Fruit fly (Drosophila melanogaster) whole organism, embryonic: Measurements from ENCODE around the gene Kal1.
A peak's percentile ranks its signal among the peaks of the same experiment; 100 is the strongest.

Experiments used
- Awh ChIP-seq: fragments of 200-800 bp; sonication (Bioruptor generic); IDR thresholded peaks from 2 replicates; pipeline ENCODE4, ENCODE4 v1.3.6; 2022; ENCODE audit warnings: missing biosample characterization, missing genetic modification characterization
- Bteb2 ChIP-seq: fragments of 200-800 bp; sonication (Bioruptor generic); optimal IDR thresholded peaks from 2 replicates; lab custom pipeline; 2016; ENCODE audit warnings: missing biosample characterization, missing genetic modification characterization
- CG10147 ChIP-seq: fragments of 200-800 bp; sonication (Bioruptor generic); optimal IDR thresholded peaks from 2 replicates; lab custom pipeline; 2019; ENCODE audit warnings: missing biosample characterization, mild to moderate bottlenecking, missing genetic modification characterization, moderate library complexity
- CG10366 ChIP-seq: fragments of 200-800 bp; sonication (Bioruptor generic); IDR thresholded peaks from 2 replicates; pipeline ENCODE4 v1.3.6; 2022; ENCODE audit warnings: missing biosample characterization, missing genetic modification characterization
- CG10654 ChIP-seq: fragments of 200-800 bp; sonication (Bioruptor generic); optimal IDR thresholded peaks from 2 replicates; lab custom pipeline; 2016; ENCODE audit warnings: missing biosample characterization, missing genetic modification characterization
- CG10979 ChIP-seq: fragments of 200-800 bp; sonication (Bioruptor generic); optimal IDR thresholded peaks from 2 replicates; lab custom pipeline; 2018; ENCODE audit warnings: missing biosample characterization, mild to moderate bottlenecking, missing genetic modification characterization, moderate library complexity
- CG11093 ChIP-seq: fragments of 200-800 bp; sonication (Bioruptor generic); IDR thresholded peaks from 3 replicates; pipeline ENCODE4 v1.3.6; 2022; ENCODE audit warnings: missing biosample characterization, missing genetic modification characterization
- CG12942 ChIP-seq: fragments of 200-800 bp; sonication (Bioruptor generic); optimal IDR thresholded peaks from 3 replicates; lab custom pipeline; 2016; ENCODE audit warnings: missing biosample characterization, missing genetic modification characterization
- CG17385 ChIP-seq: fragments of 200-800 bp; sonication (Bioruptor generic); optimal IDR thresholded peaks from 3 replicates; lab custom pipeline; 2018; ENCODE audit warnings: missing biosample characterization, mild to moderate bottlenecking, missing genetic modification characterization
- CG2120 ChIP-seq: fragments of 200-800 bp; sonication (Bioruptor generic); optimal IDR thresholded peaks from 3 replicates; lab custom pipeline; 2016; ENCODE audit warnings: missing biosample characterization, missing genetic modification characterization
- CG31365 ChIP-seq: fragments of 200-800 bp; sonication (Bioruptor generic); optimal IDR thresholded peaks from 2 replicates; lab custom pipeline; 2018; ENCODE audit warnings: missing biosample characterization, mild to moderate bottlenecking, missing genetic modification characterization
- CG32772 ChIP-seq: fragments of 200-800 bp; sonication (Bioruptor generic); IDR thresholded peaks from 2 replicates; pipeline ENCODE4 v1.3.6; 2022; ENCODE audit warnings: missing biosample characterization, missing genetic modification characterization
- CG3838 ChIP-seq: fragments of 200-800 bp; sonication (Bioruptor generic); optimal IDR thresholded peaks from 3 replicates; lab custom pipeline; 2016; ENCODE audit warnings: missing biosample characterization, missing genetic modification characterization
- CG4617 ChIP-seq: fragments of 200-800 bp; sonication (Bioruptor generic); optimal IDR thresholded peaks from 3 replicates; lab custom pipeline; 2016; ENCODE audit warnings: missing biosample characterization, missing genetic modification characterization, borderline replicate concordance
- CG5180 ChIP-seq: fragments of 200-800 bp; sonication (Bioruptor generic); optimal IDR thresholded peaks from 3 replicates; lab custom pipeline; 2017; ENCODE audit warnings: missing biosample characterization, missing genetic modification characterization, mild to moderate bottlenecking, moderate library complexity, missing genetic modification reagents
- CG6254 ChIP-seq: fragments of 200-800 bp; sonication (Bioruptor generic); optimal IDR thresholded peaks from 3 replicates; lab custom pipeline; 2017; ENCODE audit warnings: mild to moderate bottlenecking, missing biosample characterization, missing genetic modification reagents, missing genetic modification characterization
- CG8290 ChIP-seq, 3 experiments: fragments of 200-800 bp; sonication (Bioruptor generic); optimal IDR thresholded peaks; 2 replicates each; lab custom pipeline; 2016 to 2019; ENCODE audit warnings: missing biosample characterization in 3 of 3, missing genetic modification characterization in 3 of 3, mild to moderate bottlenecking in 2 of 3, moderate library complexity in 1 of 3
- CG8478 ChIP-seq: fragments of >200 bp; optimal IDR thresholded peaks from 2 replicates; lab custom pipeline; 2018
- CG8765 ChIP-seq: fragments of 200-800 bp; sonication (Bioruptor generic); IDR thresholded peaks from 2 replicates; pipeline ENCODE4 v1.3.6; 2022; ENCODE audit warnings: missing biosample characterization, missing genetic modification characterization
- CG9437 ChIP-seq: fragments of 200-800 bp; sonication (Bioruptor generic); optimal IDR thresholded peaks from 2 replicates; lab custom pipeline; 2018; ENCODE audit warnings: missing biosample characterization, mild to moderate bottlenecking, missing genetic modification characterization
- CG9727 ChIP-seq: fragments of 200-800 bp; sonication (Bioruptor generic); optimal IDR thresholded peaks from 3 replicates; lab custom pipeline; 2017; ENCODE audit warnings: missing biosample characterization, mild to moderate bottlenecking, missing genetic modification characterization
- CoRest ChIP-seq: fragments of 200-800 bp; sonication (Bioruptor generic); optimal IDR thresholded peaks from 3 replicates; lab custom pipeline; 2018; ENCODE audit warnings: missing biosample characterization, mild to moderate bottlenecking, missing genetic modification characterization, moderate library complexity
- CrebB ChIP-seq: fragments of 200-800 bp; sonication (Bioruptor generic); optimal IDR thresholded peaks from 3 replicates; lab custom pipeline; 2018; ENCODE audit warnings: missing biosample characterization, mild to moderate bottlenecking, missing genetic modification characterization
- D19B ChIP-seq: fragments of 200-800 bp; sonication (Bioruptor generic); optimal IDR thresholded peaks from 2 replicates; lab custom pipeline; 2017; ENCODE audit warnings: missing biosample characterization, mild to moderate bottlenecking, missing genetic modification characterization
- Dad ChIP-seq: fragments of 200-800 bp; sonication (Bioruptor generic); optimal IDR thresholded peaks from 3 replicates; lab custom pipeline; 2016; ENCODE audit warnings: missing biosample characterization, missing genetic modification characterization
- Dek ChIP-seq: fragments of 200-800 bp; sonication (Bioruptor generic); optimal IDR thresholded peaks from 3 replicates; lab custom pipeline; 2019; ENCODE audit warnings: missing biosample characterization, mild to moderate bottlenecking, missing genetic modification characterization, moderate library complexity
- Med ChIP-seq: fragments of 200-800 bp; sonication (Bioruptor generic); peaks from one replicate; lab custom pipeline; 2016; ENCODE audit warnings: missing biosample characterization, missing genetic modification characterization, mild to moderate bottlenecking, inconsistent platforms, moderate library complexity
- PHDP ChIP-seq: fragments of 200-800 bp; sonication (Bioruptor generic); optimal IDR thresholded peaks from 3 replicates; lab custom pipeline; 2018; ENCODE audit warnings: missing biosample characterization, mild to moderate bottlenecking, missing genetic modification characterization, moderate library complexity
- Pdp1 ChIP-seq, 2 experiments: fragments of 200-800 bp; sonication (Bioruptor generic); optimal IDR thresholded peaks; 3 replicates each; lab custom pipeline; 2016; ENCODE audit warnings: missing biosample characterization in 2 of 2, missing genetic modification characterization in 2 of 2, mild to moderate bottlenecking in 1 of 2, moderate library complexity in 1 of 2
- Side ChIP-seq: fragments of 200-800 bp; sonication (Bioruptor generic); optimal IDR thresholded peaks from 2 replicates; lab custom pipeline; 2016; ENCODE audit warnings: missing biosample characterization, missing genetic modification characterization
- Spps ChIP-seq: fragments of 200-800 bp; sonication (Bioruptor generic); optimal IDR thresholded peaks from 2 replicates; lab custom pipeline; 2018; ENCODE audit warnings: missing biosample characterization, mild to moderate bottlenecking, missing genetic modification characterization
- Vsx1 ChIP-seq: fragments of 200-800 bp; sonication (Bioruptor generic); optimal IDR thresholded peaks from 2 replicates; lab custom pipeline; 2017; ENCODE audit warnings: missing biosample characterization, mild to moderate bottlenecking, missing genetic modification characterization, missing genetic modification reagents
- Xbp1 ChIP-seq: fragments of 200-800 bp; sonication (Bioruptor generic); optimal IDR thresholded peaks from 3 replicates; lab custom pipeline; 2016; ENCODE audit warnings: missing biosample characterization, mild to moderate bottlenecking, missing genetic modification characterization
- abd-A ChIP-seq: fragments of 200-800 bp; sonication (Bioruptor generic); optimal IDR thresholded peaks from 3 replicates; lab custom pipeline; 2019; ENCODE audit warnings: missing biosample characterization, mild to moderate bottlenecking, missing genetic modification characterization, moderate library complexity
- bsh ChIP-seq, 2 experiments: fragments of 200-800 bp; sonication (Bioruptor generic); optimal IDR thresholded peaks; 2 replicates each; lab custom pipeline; 2017 to 2018; ENCODE audit warnings: mild to moderate bottlenecking in 2 of 2, missing biosample characterization in 2 of 2, missing genetic modification characterization in 2 of 2, moderate library complexity in 1 of 2
- chif ChIP-seq, 2 experiments: fragments of 200-800 bp; sonication (Bioruptor generic); optimal IDR thresholded peaks; 3 replicates each; lab custom pipeline; 2016; ENCODE audit warnings: missing biosample characterization in 2 of 2, missing genetic modification characterization in 2 of 2
- chinmo ChIP-seq: fragments of 200-800 bp; sonication (Bioruptor generic); IDR thresholded peaks from 4 replicates; pipeline ENCODE4 v1.3.6; 2022; ENCODE audit warnings: missing biosample characterization, missing genetic modification characterization; ENCODE audit not compliant: partially characterized antibody
- dmrt11E ChIP-seq: fragments of 200-800 bp; sonication (Bioruptor generic); optimal IDR thresholded peaks from 3 replicates; lab custom pipeline; 2018; ENCODE audit warnings: missing biosample characterization, mild to moderate bottlenecking, missing genetic modification characterization, moderate library complexity
- ems ChIP-seq: fragments of 200-800 bp; sonication (Bioruptor generic); optimal IDR thresholded peaks from 3 replicates; lab custom pipeline; 2016; ENCODE audit warnings: missing biosample characterization, missing genetic modification characterization
- ind ChIP-seq: fragments of 200-800 bp; sonication (Bioruptor generic); optimal IDR thresholded peaks from 3 replicates; lab custom pipeline; 2016; ENCODE audit warnings: missing biosample characterization, missing genetic modification characterization
- klu ChIP-seq: fragments of 200-800 bp; sonication (Bioruptor generic); IDR thresholded peaks from 2 replicates; pipeline ENCODE4 v1.3.6; 2022; ENCODE audit warnings: missing biosample characterization, missing genetic modification characterization
- knrl ChIP-seq: fragments of 200-800 bp; sonication (Bioruptor generic); IDR thresholded peaks from 3 replicates; pipeline ENCODE4 v1.3.6; 2022; ENCODE audit warnings: missing biosample characterization, missing genetic modification characterization; ENCODE audit not compliant: partially characterized antibody
- lab ChIP-seq: fragments of 200-800 bp; sonication (Bioruptor generic); optimal IDR thresholded peaks from 3 replicates; lab custom pipeline; 2017; ENCODE audit warnings: missing biosample characterization, missing genetic modification characterization, mild to moderate bottlenecking, moderate library complexity, missing genetic modification reagents
- org-1 ChIP-seq: fragments of 200-800 bp; sonication (Bioruptor generic); optimal IDR thresholded peaks from 2 replicates; lab custom pipeline; 2017; ENCODE audit warnings: missing biosample characterization, missing genetic modification characterization
- pan ChIP-seq, 4 experiments: fragments of >200 bp in 3 of 4; fragments of 200-800 bp in 1 of 4; sonication (Bioruptor generic) in 1 of 4; optimal IDR thresholded peaks in 3 of 4; IDR thresholded peaks in 1 of 4; 2 replicates each; pipeline versions ENCODE4 v1.3.6 to Lab custom; 2017 to 2022; ENCODE audit warnings: missing biosample characterization in 2 of 4, missing genetic modification characterization in 2 of 4, mixed read lengths in 1 of 4
- tin ChIP-seq: fragments of 200-800 bp; sonication (Bioruptor generic); optimal IDR thresholded peaks from 3 replicates; lab custom pipeline; 2016; ENCODE audit warnings: missing biosample characterization, missing genetic modification characterization
- vfl ChIP-seq: fragments of 200-800 bp; sonication (Bioruptor generic); optimal IDR thresholded peaks from 2 replicates; lab custom pipeline; 2016; ENCODE audit warnings: missing biosample characterization, missing genetic modification characterization
- wor ChIP-seq: fragments of 200-800 bp; sonication (Bioruptor generic); IDR thresholded peaks from 2 replicates; pipeline ENCODE4 v1.3.6; 2022; ENCODE audit warnings: missing biosample characterization, missing genetic modification characterization

The Kal1 gene

dm6 chr3R:24106059-24106631 is 35.0 kb upstream of the Kal1 start (continued):
- TF ChIP-seq vfl (GFP tag; lab: Kevin White, UChicago) (no peak), pan (optimal IDR thresholded peaks at IDR 0.05; lab: Kevin White, UChicago) (no peak), pan (GFP tag; optimal IDR thresholded peaks at IDR 0.05 in 1 of 2, IDR thresholded peaks at IDR 0.05 in 1 of 2) (no peak), CG10654 (GFP tag; lab: Kevin White, UChicago) (peak; percentile 11), bsh (GFP tag; optimal IDR thresholded peaks at IDR 0.05; lab: Kevin White, UChicago) (peak; percentile 24 to 57), lab (GFP tag; lab: Kevin White, UChicago) (peak; percentile 80), CG31365 (tag; lab: Kevin White, UChicago) (peak; percentile 36), Pdp1 (GFP tag; optimal IDR thresholded peaks at IDR 0.05; lab: Kevin White, UChicago) (peak in 1 of 2 experiments; percentile 96), CG8478 (lab: Kevin White, UChicago) (no peak), Dad (GFP tag; lab: Kevin White, UChicago) (peak; percentile 45), Vsx1 (GFP tag; lab: Kevin White, UChicago) (no peak), Awh (GFP tag; lab: Robert Waterston, UW) (no peak), CG8290 (GFP tag; optimal IDR thresholded peaks at IDR 0.05; lab: Kevin White, UChicago) (peak; percentile 48), CG8290 (tag; optimal IDR thresholded peaks at IDR 0.05; lab: Kevin White, UChicago) (peak; percentile 35 to 49), abd-A (tag; lab: Kevin White, UChicago) (no peak), CG4617 (GFP tag; lab: Kevin White, UChicago) (peak; percentile 11), CG10979 (tag; lab: Kevin White, UChicago) (peak; percentile 55), CG5180 (GFP tag; lab: Kevin White, UChicago) (peak; percentile 16), ind (peak; percentile 42), CG9437 (GFP tag; lab: Kevin White, UChicago) (peak; percentile 96), Spps (tag; lab: Kevin White, UChicago) (no peak), org-1 (GFP tag; lab: Kevin White, UChicago) (peak; percentile 13), CoRest (tag; lab: Kevin White, UChicago) (peak; percentile 4), Dek (peak; percentile 11), Bteb2 (peak; percentile 45), Xbp1 (peak; percentile 73), chif (GFP tag; optimal IDR thresholded peaks at IDR 0.05; lab: Kevin White, UChicago) (peak in 1 of 2 experiments; percentile 9), Side (GFP tag; lab: Kevin White, UChicago) (peak; percentile 26), D19B (GFP tag; lab: Kevin White, UChicago) (peak; percentile 6), ems (GFP tag; lab: Kevin White, UChicago) (peak; percentile 65), CG12942 (GFP tag; lab: Kevin White, UChicago) (peak; percentile 29), CG6254 (GFP tag; lab: Kevin White, UChicago) (peak; percentile 40), PHDP (tag; lab: Kevin White, UChicago) (peak; percentile 64), dmrt11E (tag; lab: Kevin White, UChicago) (peak; percentile 27), CG17385 (GFP tag; lab: Kevin White, UChicago) (peak; percentile 75), CG11093 (GFP tag; lab: Robert Waterston, UW) (no peak), CG9727 (GFP tag; lab: Kevin White, UChicago) (peak; percentile 32), CG2120 (GFP tag; lab: Kevin White, UChicago) (peak; percentile 67), Med (GFP tag; lab: Kevin White, UChicago) (peak; percentile 94), CG32772 (GFP tag; lab: Robert Waterston, UW) (no peak), knrl (GFP tag; lab: Robert Waterston, UW) (no peak), chinmo (GFP tag; lab: Robert Waterston, UW) (no peak), CG8765 (GFP tag; lab: Robert Waterston, UW) (no peak), wor (GFP tag; lab: Robert Waterston, UW) (no peak), CrebB (tag; lab: Kevin White, UChicago) (no peak), tin (GFP tag; lab: Kevin White, UChicago) (peak; percentile 58), klu (GFP tag; lab: Robert Waterston, UW) (no peak), CG10366 (GFP tag; lab: Robert Waterston, UW) (no peak), CG3838 (GFP tag; lab: Kevin White, UChicago) (peak; percentile 39), CG10147 (GFP tag; lab: Kevin White, UChicago) (peak; percentile 30)
